Worm (Caenorhabditis elegans): Measurements from ENCODE around the gene T05A1.5.

Gene T05A1.5

ce11 chrIV:9545986-9546385, at the start of gene T05A1.5:
T05A1.5 (plus strand) TSS chrIV:9546286.
- TF ChIP-seq madf-5 (GFP tag; IDR thresholded peaks at IDR 0.05) (no peak), mdt-29 (GFP tag; IDR thresholded peaks at IDR 0.05) (no peak)

ce11 chrIV:9496306-9496705, 49.8 kb upstream of the T05A1.5 start, which contains the start of gene sru-3:
sru-3 (plus strand) TSS chrIV:9496606.
- no peak for TF ChIP-seq hmg-1.1 (GFP tag; IDR thresholded peaks at IDR 0.05)
- no peak for TF ChIP-seq lin-1 (GFP tag; IDR thresholded peaks at IDR 0.05)
- TF ChIP-seq lin-38 (GFP tag; IDR thresholded peaks at IDR 0.05), result no peak
- TF ChIP-seq ztf-11 (tag; optimal IDR thresholded peaks at IDR 0.05), result no peak
- TF ChIP-seq ama-1 (optimal IDR thresholded peaks at IDR 0.05), result no peak
- TF ChIP-seq duxl-1 (tag; optimal IDR thresholded peaks at IDR 0.05; ENCODE audit: poor library complexity), result no peak
- TF ChIP-seq zip-11 (GFP tag; IDR thresholded peaks at IDR 0.05), result no peak
- no peak for TF ChIP-seq vab-7 (GFP tag; IDR thresholded peaks at IDR 0.05)
- no peak for TF ChIP-seq T26A8.4 (GFP tag; IDR thresholded peaks at IDR 0.05)
- no peak for TF ChIP-seq nhr-42 (GFP tag; IDR thresholded peaks at IDR 0.05)
- TF ChIP-seq spr-3 (GFP tag; optimal IDR thresholded peaks at IDR 0.05), result no peak

- TF ChIP-seq Y5F2A.4 (GFP tag; optimal IDR thresholded peaks at IDR 0.05) (no peak), ceh-44 (GFP tag; IDR thresholded peaks at IDR 0.05) (no peak)
Measured at ce11 chrIV:9498088-9498487, 48.0 kb upstream of the T05A1.5 start, which contains the start of gene sru-4. sru-4 (plus strand) TSS chrIV:9498388.

ce11 chrIV:9499636-9500035, 46.5 kb upstream of the T05A1.5 start:
- no peak for TF ChIP-seq ceh-44 (GFP tag; IDR thresholded peaks at IDR 0.05)
- TF ChIP-seq nhr-28 (tag; optimal IDR thresholded peaks at IDR 0.05), result peak; percentile 94
- no peak for TF ChIP-seq F44E2.7 (GFP tag; IDR thresholded peaks at IDR 0.05)

ce11 chrIV:9500100-9500499, 46.0 kb upstream of the T05A1.5 start, which contains the start of gene ugt-21:
ugt-21 (plus strand) TSS chrIV:9500311.
- no peak for TF ChIP-seq sdz-12 (GFP tag; optimal IDR thresholded peaks at IDR 0.05)
- TF ChIP-seq hlh-11 (tag; optimal IDR thresholded peaks at IDR 0.05), result no peak
- no peak for TF ChIP-seq nhr-111 (GFP tag; optimal IDR thresholded peaks at IDR 0.05)
- TF ChIP-seq nhr-237 (tag; optimal IDR thresholded peaks at IDR 0.05), result no peak
- TF ChIP-seq nhr-102 (tag; optimal IDR thresholded peaks at IDR 0.05), result no peak
- TF ChIP-seq Y48G9A.11 (GFP tag; IDR thresholded peaks at IDR 0.05), result no peak
- no peak for TF ChIP-seq snpc-1.2 (GFP tag; IDR thresholded peaks at IDR 0.05)
- no peak for TF ChIP-seq daf-19 (GFP tag; conservative IDR thresholded peaks at IDR 0.05)
- peak; percentile 57 for TF ChIP-seq ztf-7 (tag; optimal IDR thresholded peaks at IDR 0.05)
- TF ChIP-seq F10B5.3 (tag; optimal IDR thresholded peaks at IDR 0.05), result no peak
- no peak for TF ChIP-seq ceh-20 (GFP tag; IDR thresholded peaks at IDR 0.05)
- TF ChIP-seq aha-1 (tag), result peak; percentile 87

ce11 chrIV:9506251-9506650, 39.8 kb upstream of the T05A1.5 start, which contains the start of gene ttr-9:
ttr-9 (minus strand) TSS chrIV:9506351.
- TF ChIP-seq lin-15B (tag; optimal IDR thresholded peaks at IDR 0.05) (no peak), daf-8 (GFP tag; IDR thresholded peaks at IDR 0.05) (no peak), mdl-1 (tag; optimal IDR thresholded peaks at IDR 0.05) (no peak), ama-1 (optimal IDR thresholded peaks at IDR 0.05) (no peak), set-16 (GFP tag; IDR thresholded peaks at IDR 0.05) (no peak), spr-1 (tag; optimal IDR thresholded peaks at IDR 0.05) (no peak), unc-62 (GFP tag; optimal IDR thresholded peaks at IDR 0.05 in 1 of 2) (no peak), unc-62 (tag; optimal IDR thresholded peaks at IDR 0.05) (no peak), dmd-6 (GFP tag; IDR thresholded peaks at IDR 0.05) (no peak), hlh-11 (tag; optimal IDR thresholded peaks at IDR 0.05) (no peak), aha-1 (tag) (no peak), gei-8 (GFP tag; optimal IDR thresholded peaks at IDR 0.05) (no peak), T20F7.1 (GFP tag; optimal IDR thresholded peaks at IDR 0.05) (no peak), php-3 (GFP tag; IDR thresholded peaks at IDR 0.05) (no peak), sdz-12 (GFP tag; optimal IDR thresholded peaks at IDR 0.05) (no peak), mep-1 (tag; optimal IDR thresholded peaks at IDR 0.05) (no peak), R02D3.7 (tag; optimal IDR thresholded peaks at IDR 0.05) (no peak), Y75B8A.6 (GFP tag; IDR thresholded peaks at IDR 0.05) (no peak), lim-7 (GFP tag; IDR thresholded peaks at IDR 0.05) (no peak)
